Fruit fly (Drosophila melanogaster): ENCODE data around the gene Dip-C.

The Dip-C gene

DNA sequence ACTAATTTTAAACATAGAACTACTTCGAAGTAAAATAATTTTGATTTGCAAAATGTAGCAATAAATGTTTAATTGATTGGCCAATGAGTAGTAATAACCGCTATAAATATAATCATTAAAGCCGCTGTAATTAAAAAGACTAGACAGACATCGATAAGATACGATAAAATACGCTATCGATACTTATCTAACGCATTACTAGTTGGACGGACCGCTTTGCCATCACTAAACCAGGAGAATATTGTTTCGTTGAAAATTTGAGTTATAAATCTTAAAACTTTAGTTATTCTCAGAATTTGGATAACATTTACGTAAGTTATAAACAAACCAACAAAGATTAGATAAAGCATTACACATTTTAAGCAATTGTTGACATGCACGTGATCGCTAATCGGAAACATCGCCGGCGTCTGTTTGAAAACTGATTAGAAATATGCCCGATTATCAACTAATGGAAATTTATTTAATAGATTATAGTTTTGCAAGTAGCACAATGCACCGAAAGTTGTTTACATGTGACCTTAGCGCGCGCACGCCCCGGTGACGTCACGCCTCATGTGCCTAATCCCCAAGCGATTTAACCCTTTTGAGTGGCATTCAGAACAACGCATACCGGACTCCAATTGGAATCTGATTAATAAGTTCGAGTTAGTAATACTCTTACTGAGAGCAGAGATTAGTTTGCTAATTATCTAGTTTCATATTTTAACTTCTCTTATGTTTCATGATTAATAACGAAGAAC is 26.0 kb upstream of the Dip-C start, which contains the start of gene Desat1 (continued):
- TF ChIP-seq ase (GFP tag; IDR thresholded peaks at IDR 0.05): no peak
- TF ChIP-seq Hsf (GFP tag; optimal IDR thresholded peaks at IDR 0.05): no peak
- TF ChIP-seq crc (GFP tag; optimal IDR thresholded peaks at IDR 0.05): no peak
- TF ChIP-seq trh (GFP tag; optimal IDR thresholded peaks at IDR 0.05): no peak
- no peak for TF ChIP-seq caup (GFP tag; optimal IDR thresholded peaks at IDR 0.05; ENCODE audit: severe bottlenecking)
- TF ChIP-seq scrt (GFP tag; optimal IDR thresholded peaks at IDR 0.05): no peak
- no peak for TF ChIP-seq shn (GFP tag; optimal IDR thresholded peaks at IDR 0.05)
- TF ChIP-seq Dll (GFP tag; IDR thresholded peaks at IDR 0.05; ENCODE audit: partially characterized antibody): peak; percentile 93
- TF ChIP-seq fru (optimal IDR thresholded peaks at IDR 0.05): no peak
- no peak for TF ChIP-seq en (GFP tag; optimal IDR thresholded peaks at IDR 0.05)
- no peak for TF ChIP-seq bcd (GFP tag; optimal IDR thresholded peaks at IDR 0.05)
- no peak for TF ChIP-seq CG13296 (GFP tag; optimal IDR thresholded peaks at IDR 0.05)
- no peak for TF ChIP-seq Nf-YC (tag; optimal IDR thresholded peaks at IDR 0.05)
- TF ChIP-seq CG11456 (GFP tag; IDR thresholded peaks at IDR 0.05): no peak
- no peak for TF ChIP-seq fd3F (GFP tag; optimal IDR thresholded peaks at IDR 0.05)
- no peak for TF ChIP-seq CG17385 (GFP tag; optimal IDR thresholded peaks at IDR 0.05)
- peak; percentile 46 for TF ChIP-seq BtbVII (GFP tag; optimal IDR thresholded peaks at IDR 0.05)
- TF ChIP-seq CG2199 (GFP tag; IDR thresholded peaks at IDR 0.05): no peak
- TF ChIP-seq CG18262 (tag; optimal IDR thresholded peaks at IDR 0.05): no peak
- no peak for TF ChIP-seq CG7745 (tag; optimal IDR thresholded peaks at IDR 0.05)
- TF ChIP-seq HHEX (GFP tag; optimal IDR thresholded peaks at IDR 0.05): no peak
- TF ChIP-seq CG6791 (GFP tag; IDR thresholded peaks at IDR 0.05; ENCODE audit: partially characterized antibody): peak; percentile 95
- no peak for TF ChIP-seq gsb-n (tag; optimal IDR thresholded peaks at IDR 0.05)
- TF ChIP-seq pho (GFP tag; optimal IDR thresholded peaks at IDR 0.05): no peak
- TF ChIP-seq chif (GFP tag; optimal IDR thresholded peaks at IDR 0.05): no peak
- no peak for TF ChIP-seq CG6683 (GFP tag; optimal IDR thresholded peaks at IDR 0.05)
- peak; percentile 50 for TF ChIP-seq lbe (GFP tag; optimal IDR thresholded peaks at IDR 0.05)
- peak; percentile 55 for TF ChIP-seq YL-1 (GFP tag; optimal IDR thresholded peaks at IDR 0.05)
- no peak for TF ChIP-seq pum (GFP tag; optimal IDR thresholded peaks at IDR 0.05)
- peak; percentile 72 for TF ChIP-seq CG2129 (GFP tag; IDR thresholded peaks at IDR 0.05; ENCODE audit: partially characterized antibody)
- no peak for TF ChIP-seq Drgx (GFP tag; IDR thresholded peaks at IDR 0.05)
- no peak for TF ChIP-seq CrebB (tag; optimal IDR thresholded peaks at IDR 0.05)
- TF ChIP-seq lmd (GFP tag; IDR thresholded peaks at IDR 0.05): no peak
- TF ChIP-seq Med (GFP tag): peak; percentile 72
- TF ChIP-seq Dip3 (GFP tag; optimal IDR thresholded peaks at IDR 0.05): no peak
- no peak for TF ChIP-seq CG2202 (tag; optimal IDR thresholded peaks at IDR 0.05)
- TF ChIP-seq CG5953 (GFP tag; IDR thresholded peaks at IDR 0.05): no peak
- no peak for TF ChIP-seq CG31365 (tag; optimal IDR thresholded peaks at IDR 0.05)
- no peak for TF ChIP-seq dan (GFP tag; IDR thresholded peaks at IDR 0.05)
- TF ChIP-seq CG14860 (GFP tag; IDR thresholded peaks at IDR 0.05; ENCODE audit: partially characterized antibody): peak; percentile 81
- no peak for TF ChIP-seq CG2678 (tag; optimal IDR thresholded peaks at IDR 0.05)
- no peak for TF ChIP-seq pros (GFP tag; optimal IDR thresholded peaks at IDR 0.05)
- TF ChIP-seq CG10543 (GFP tag; optimal IDR thresholded peaks at IDR 0.05): peak; percentile 31
- no peak for TF ChIP-seq Neu2 (GFP tag; optimal IDR thresholded peaks at IDR 0.05; ENCODE audit: borderline replicate concordance)
- TF ChIP-seq dpn (GFP tag; optimal IDR thresholded peaks at IDR 0.05): no peak
- TF ChIP-seq danr (GFP tag; IDR thresholded peaks at IDR 0.05): no peak
- no peak for TF ChIP-seq bigmax (GFP tag; optimal IDR thresholded peaks at IDR 0.05)
- TF ChIP-seq CG18619 (GFP tag; optimal IDR thresholded peaks at IDR 0.05): no peak
- TF ChIP-seq vnd (GFP tag; IDR thresholded peaks at IDR 0.05; ENCODE audit: partially characterized antibody): peak; percentile 90
- no peak for TF ChIP-seq Rfx (GFP tag; IDR thresholded peaks at IDR 0.05)
